Fruit fly (Drosophila melanogaster): ENCODE measurements around the gene tal-2A.

Gene tal-2A

DNA sequence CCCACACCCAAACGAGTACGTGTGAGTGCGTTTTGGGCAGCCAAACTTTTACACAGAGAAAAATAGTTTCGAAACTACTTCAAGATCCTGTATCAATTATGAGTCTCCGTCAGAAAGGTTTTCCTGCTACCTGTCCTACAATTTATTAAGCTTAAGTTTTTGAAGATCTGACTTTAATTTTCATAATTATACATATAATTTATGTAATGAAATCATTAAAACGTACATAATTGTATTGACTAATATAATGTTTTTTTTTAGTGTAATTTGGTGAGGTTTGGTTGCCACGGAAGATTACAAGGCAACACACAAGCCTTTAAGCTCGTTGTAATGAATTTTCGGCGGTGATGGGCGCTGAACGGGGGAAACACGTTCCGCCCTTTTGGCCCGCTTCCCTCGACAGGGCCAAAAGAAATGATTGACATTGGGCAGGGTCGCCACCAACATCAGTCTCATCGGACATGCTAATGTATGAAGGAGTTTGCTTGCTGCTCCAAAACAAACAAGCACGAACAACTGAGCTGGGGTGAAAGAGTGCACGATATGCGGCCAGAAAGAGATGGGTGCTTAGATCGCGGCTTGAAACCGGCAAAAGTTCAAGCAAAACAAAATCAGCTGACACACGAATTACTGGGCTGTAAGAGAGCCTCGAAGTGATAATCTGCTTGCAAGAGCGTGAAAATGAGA, 18.8 kb upstream of the tal-2A start (continued):
- peak; percentile 83 for TF ChIP-seq CG34406 (GFP tag; optimal IDR thresholded peaks at IDR 0.05)
- TF ChIP-seq spab (GFP tag; optimal IDR thresholded peaks at IDR 0.05), result no peak
- TF ChIP-seq Sox102F (GFP tag; optimal IDR thresholded peaks at IDR 0.05), result peak; percentile 84
- TF ChIP-seq CG6163 (GFP tag; IDR thresholded peaks at IDR 0.05), result peak; percentile 19; the same call in 2 of the 3 replicates
- TF ChIP-seq svp (GFP tag), result peak; percentile 69
- peak; percentile 83 for TF ChIP-seq topi (GFP tag; optimal IDR thresholded peaks at IDR 0.05)
- TF ChIP-seq Lpt (GFP tag; optimal IDR thresholded peaks at IDR 0.05), result no peak
- no peak for TF ChIP-seq Ets96B (tag; optimal IDR thresholded peaks at IDR 0.05)
- peak; percentile 72 for TF ChIP-seq acj6 (GFP tag; optimal IDR thresholded peaks at IDR 0.05)
- peak; percentile 73; the same call in 2 of the 3 replicates for TF ChIP-seq eg (GFP tag; IDR thresholded peaks at IDR 0.05)
- no peak for TF ChIP-seq ss (GFP tag; optimal IDR thresholded peaks at IDR 0.05)
- peak; percentile 37 for TF ChIP-seq Sox14 (GFP tag; optimal IDR thresholded peaks at IDR 0.05)
- TF ChIP-seq dac (GFP tag; optimal IDR thresholded peaks at IDR 0.05), result peak; percentile 32
- peak; percentile 61; the same call in 1 of the 3 replicates for TF ChIP-seq CG8119 (GFP tag; IDR thresholded peaks at IDR 0.05)
- TF ChIP-seq dsx (GFP tag; optimal IDR thresholded peaks at IDR 0.05; ENCODE audit: poor library complexity, severe bottlenecking), result no peak
- no peak for TF ChIP-seq fd59A (GFP tag; optimal IDR thresholded peaks at IDR 0.05)
- TF ChIP-seq CG10669 (GFP tag; optimal IDR thresholded peaks at IDR 0.05), result no peak
- TF ChIP-seq CG15336 (GFP tag; IDR thresholded peaks at IDR 0.05), result peak; percentile 56
- TF ChIP-seq CG1621 (tag; optimal IDR thresholded peaks at IDR 0.05), result no peak
- TF ChIP-seq Eip93F (GFP tag; optimal IDR thresholded peaks at IDR 0.05), result peak; percentile 87
- TF ChIP-seq Eip75B (GFP tag; optimal IDR thresholded peaks at IDR 0.05), result no peak
- TF ChIP-seq CG32006 (GFP tag; optimal IDR thresholded peaks at IDR 0.05), result peak; percentile 68
- peak; percentile 77 for TF ChIP-seq lz (GFP tag; optimal IDR thresholded peaks at IDR 0.05)
- no peak for TF ChIP-seq CG6808 (GFP tag; optimal IDR thresholded peaks at IDR 0.05)
- TF ChIP-seq Met (GFP tag; optimal IDR thresholded peaks at IDR 0.05), result peak; percentile 85
- peak; percentile 54 for TF ChIP-seq CG6276 (GFP tag; optimal IDR thresholded peaks at IDR 0.05)
- TF ChIP-seq CG8319 (GFP tag; optimal IDR thresholded peaks at IDR 0.05), result peak; percentile 67
- TF ChIP-seq CG7368 (GFP tag; optimal IDR thresholded peaks at IDR 0.05), result peak; percentile 52
- TF ChIP-seq Smox (GFP tag; optimal IDR thresholded peaks at IDR 0.05), result peak; percentile 86
- peak; percentile 10 for TF ChIP-seq CG11762 (GFP tag; optimal IDR thresholded peaks at IDR 0.05; ENCODE audit: insufficient read depth)
- TF ChIP-seq CG3919 (GFP tag; optimal IDR thresholded peaks at IDR 0.05), result peak; percentile 50
- TF ChIP-seq Gug (GFP tag; IDR thresholded peaks at IDR 0.05), result no peak
- TF ChIP-seq Hr4 (GFP tag; optimal IDR thresholded peaks at IDR 0.05), result peak; percentile 57
- TF ChIP-seq fd85E (GFP tag; optimal IDR thresholded peaks at IDR 0.05), result no peak
- peak; percentile 72 for TF ChIP-seq Ets21C (GFP tag; optimal IDR thresholded peaks at IDR 0.05)
- peak; percentile 78 for TF ChIP-seq CG6792 (GFP tag; optimal IDR thresholded peaks at IDR 0.05)
- peak; percentile 68 for TF ChIP-seq CG8632 (GFP tag; optimal IDR thresholded peaks at IDR 0.05)

DNA sequence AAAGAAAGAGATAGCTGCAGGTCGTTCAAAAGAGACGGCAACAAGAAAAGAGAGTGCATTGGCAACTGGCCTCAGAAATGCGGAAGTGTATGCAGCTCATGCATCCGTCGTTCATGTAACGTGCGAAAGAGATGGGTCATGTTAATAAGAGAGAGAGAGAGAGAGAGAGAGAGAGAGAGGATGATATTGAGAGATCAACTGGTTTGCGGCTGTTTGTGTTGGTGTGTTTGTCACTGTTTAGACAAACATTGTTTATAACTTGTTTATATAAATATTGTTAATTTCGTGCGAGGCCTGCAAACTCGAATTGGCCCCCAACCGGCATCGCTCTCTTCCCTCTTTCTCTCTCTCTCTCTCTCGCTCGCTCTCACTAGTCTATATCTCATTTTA, 18.2 kb upstream of the tal-2A start:
- TF ChIP-seq dsx (GFP tag; optimal IDR thresholded peaks at IDR 0.05; ENCODE audit: poor library complexity, severe bottlenecking), result peak; percentile 77
- no peak for TF ChIP-seq fd59A (GFP tag; optimal IDR thresholded peaks at IDR 0.05)
- TF ChIP-seq Sox102F (GFP tag; optimal IDR thresholded peaks at IDR 0.05), result no peak
- TF ChIP-seq CG6276 (GFP tag; optimal IDR thresholded peaks at IDR 0.05), result peak; percentile 10
- TF ChIP-seq ss (GFP tag; optimal IDR thresholded peaks at IDR 0.05), result peak; percentile 26 to 35
- TF ChIP-seq CG8632 (GFP tag; optimal IDR thresholded peaks at IDR 0.05), result no peak
- TF ChIP-seq CG34406 (GFP tag; optimal IDR thresholded peaks at IDR 0.05), result peak; percentile 9
- TF ChIP-seq Hr38 (GFP tag; optimal IDR thresholded peaks at IDR 0.05), result no peak
- TF ChIP-seq Sox14 (GFP tag; optimal IDR thresholded peaks at IDR 0.05), result peak; percentile 27
- peak; percentile 35; the same call in 1 of the 2 replicates for TF ChIP-seq CG15336 (GFP tag; IDR thresholded peaks at IDR 0.05)
- TF ChIP-seq Eip75B (GFP tag; optimal IDR thresholded peaks at IDR 0.05), result peak; percentile 48
- TF ChIP-seq CG3919 (GFP tag; optimal IDR thresholded peaks at IDR 0.05), result peak; percentile 19
- TF ChIP-seq topi (GFP tag; optimal IDR thresholded peaks at IDR 0.05), result no peak
- TF ChIP-seq Met (GFP tag; optimal IDR thresholded peaks at IDR 0.05), result peak; percentile 23
- TF ChIP-seq Lpt (GFP tag; optimal IDR thresholded peaks at IDR 0.05), result peak; percentile 23
- TF ChIP-seq svp (GFP tag), result peak; percentile 71
- peak; percentile 83 for TF ChIP-seq Eip78C (GFP tag)
- TF ChIP-seq CG6163 (GFP tag; IDR thresholded peaks at IDR 0.05), result peak; percentile 58; the same call in 2 of the 3 replicates
- TF ChIP-seq fkh (GFP tag; optimal IDR thresholded peaks at IDR 0.05), result peak; percentile 26
- TF ChIP-seq CG6854 (GFP tag; optimal IDR thresholded peaks at IDR 0.05), result peak; percentile 18
- no peak for TF ChIP-seq vri (GFP tag; optimal IDR thresholded peaks at IDR 0.05)
- TF ChIP-seq Smox (GFP tag; optimal IDR thresholded peaks at IDR 0.05), result no peak
- TF ChIP-seq Blimp-1 (GFP tag; optimal IDR thresholded peaks at IDR 0.05), result peak; percentile 6
